Worm (Caenorhabditis elegans) whole organism, young adult: ENCODE results near the gene nhr-80.

Source experiments
- B0019.2 ChIP-seq: fragments of 200-800 bp; sonication (Bioruptor generic); conservative IDR thresholded peaks from 2 replicates; pipeline ENCODE4 v1.3.6; 2022; ENCODE audit warnings: missing genetic modification reagents, missing genetic modification characterization, missing compliant biosample characterization
- F22D6.2 ChIP-seq: sonication (generic microtip); optimal IDR thresholded peaks from 2 replicates; lab custom pipeline; 2016; ENCODE audit warnings: mild to moderate bottlenecking, missing genetic modification characterization, missing compliant biosample characterization
- F23B12.7 ChIP-seq: sonication (generic microtip); optimal IDR thresholded peaks from 2 replicates; lab custom pipeline; 2017; ENCODE audit warnings: missing genetic modification characterization, mild to moderate bottlenecking, missing compliant biosample characterization, antibody characterized with exemption, moderate library complexity; ENCODE audit not compliant: insufficient read depth
- F57C9.4 ChIP-seq: sonication (generic microtip); optimal IDR thresholded peaks from 2 replicates; lab custom pipeline; 2017; ENCODE audit warnings: mild to moderate bottlenecking, missing genetic modification characterization, missing compliant biosample characterization
- T07F8.4 ChIP-seq: sonication (generic microtip); optimal IDR thresholded peaks from 2 replicates; lab custom pipeline; 2016; ENCODE audit warnings: mild to moderate bottlenecking, missing genetic modification characterization, moderate library complexity, missing compliant biosample characterization
- attf-5 ChIP-seq: fragments of 200-800 bp; sonication (Bioruptor generic); optimal IDR thresholded peaks from 2 replicates; lab custom pipeline; 2018; ENCODE audit warnings: mild to moderate bottlenecking, missing genetic modification characterization, missing compliant biosample characterization
- bed-2 ChIP-seq: fragments of 200-800 bp; sonication (Bioruptor generic); IDR thresholded peaks from 2 replicates; pipeline ENCODE4 v1.3.6; 2022; ENCODE audit warnings: missing genetic modification reagents, missing genetic modification characterization, missing compliant biosample characterization
- cebp-2 ChIP-seq: fragments of 200-800 bp; sonication (Bioruptor generic); IDR thresholded peaks from 2 replicates; pipeline ENCODE4 v1.3.6; 2022; ENCODE audit warnings: missing genetic modification characterization, missing compliant biosample characterization
- ceh-40 ChIP-seq: fragments of 200-800 bp; sonication (Bioruptor generic); IDR thresholded peaks from 2 replicates; pipeline ENCODE4 v1.3.6; 2022; ENCODE audit warnings: missing genetic modification characterization, missing compliant biosample characterization
- ceh-58 ChIP-seq: fragments of 200-800 bp; sonication (Bioruptor generic); IDR thresholded peaks from 2 replicates; pipeline ENCODE4 v1.3.6; 2022; ENCODE audit warnings: missing genetic modification characterization, missing compliant biosample characterization
- die-1 ChIP-seq: sonication (generic microtip); optimal IDR thresholded peaks from 2 replicates; lab custom pipeline; 2016; ENCODE audit warnings: missing genotype, mild to moderate bottlenecking, missing genetic modification characterization, missing compliant biosample characterization
- egrh-3 ChIP-seq: fragments of 200-800 bp; sonication (Bioruptor generic); IDR thresholded peaks from 2 replicates; pipeline ENCODE4 v1.3.6; 2022; ENCODE audit warnings: missing genetic modification reagents, missing genetic modification characterization, missing compliant biosample characterization
- hlh-12 ChIP-seq: sonication (generic microtip); optimal IDR thresholded peaks from 2 replicates; lab custom pipeline; 2016; ENCODE audit warnings: missing genetic modification characterization, missing compliant biosample characterization
- hmg-1.2 ChIP-seq: fragments of 200-800 bp; sonication (Bioruptor generic); IDR thresholded peaks from 2 replicates; pipeline ENCODE4 v1.3.6; 2022; ENCODE audit warnings: missing genetic modification reagents, missing genetic modification characterization, missing compliant biosample characterization
- madf-8 ChIP-seq: fragments of 200-800 bp; sonication (Bioruptor generic); conservative IDR thresholded peaks from 2 replicates; pipeline ENCODE4 v1.3.6; 2022; ENCODE audit warnings: missing genetic modification reagents, missing genetic modification characterization, missing compliant biosample characterization
- mes-4 ChIP-seq: sonication (generic microtip); optimal IDR thresholded peaks from 2 replicates; lab custom pipeline; 2016; ENCODE audit warnings: missing genotype, missing genetic modification characterization, missing compliant biosample characterization
- mxl-1 ChIP-seq: sonication (generic microtip); optimal IDR thresholded peaks from 2 replicates; lab custom pipeline; 2016; ENCODE audit warnings: missing genetic modification characterization, missing compliant biosample characterization
- nfya-1 ChIP-seq: sonication (generic microtip); optimal IDR thresholded peaks from 2 replicates; lab custom pipeline; 2017; ENCODE audit warnings: antibody characterized with exemption, missing compliant biosample characterization, missing genetic modification characterization, borderline replicate concordance; ENCODE audit not compliant: insufficient read depth
- nfya-2 ChIP-seq: fragments of 200-800 bp; sonication (Bioruptor generic); IDR thresholded peaks from 2 replicates; pipeline ENCODE4 v1.3.6; 2022; ENCODE audit warnings: missing genetic modification reagents, missing genetic modification characterization, missing compliant biosample characterization
- nhr-120 ChIP-seq: fragments of 200-800 bp; sonication (Bioruptor generic); IDR thresholded peaks from 2 replicates; pipeline ENCODE4 v1.3.6; 2022; ENCODE audit warnings: missing genetic modification characterization, missing compliant biosample characterization
- nhr-80 ChIP-seq: sonication (generic microtip); optimal IDR thresholded peaks from 2 replicates; lab custom pipeline; 2016; ENCODE audit warnings: missing genetic modification characterization, missing compliant biosample characterization
- zfh-2 ChIP-seq: fragments of 200-800 bp; sonication (Bioruptor generic); conservative IDR thresholded peaks from 2 replicates; pipeline ENCODE4 v1.3.6; 2022; ENCODE audit warnings: missing genetic modification reagents, missing genetic modification characterization, missing compliant biosample characterization
- ztf-6 ChIP-seq: fragments of 200-800 bp; sonication (Bioruptor generic); IDR thresholded peaks from 2 replicates; pipeline ENCODE4 v1.3.6; 2022; ENCODE audit warnings: missing genetic modification reagents, missing genetic modification characterization, missing compliant biosample characterization

Gene nhr-80

ce11 chrIII:16797-17196 is 2.1 kb upstream of the nhr-80 start:
- TF ChIP-seq F57C9.4 (tag; lab: Kevin White, UChicago) (no peak), die-1 (tag; lab: Kevin White, UChicago) (no peak), ceh-40 (GFP tag; lab: Robert Waterston, UW) (no peak), ceh-58 (GFP tag; lab: Robert Waterston, UW) (no peak), cebp-2 (GFP tag; lab: Robert Waterston, UW) (no peak)

- no peak for TF ChIP-seq F22D6.2 (tag; lab: Kevin White, UChicago)
- no peak for TF ChIP-seq nhr-120 (GFP tag; lab: Robert Waterston, UW)
- peak; percentile 61 for TF ChIP-seq nhr-80 (tag; lab: Kevin White, UChicago)
- TF ChIP-seq hmg-1.2 (GFP tag; lab: Robert Waterston, UW) = peak; percentile 81
- no peak for TF ChIP-seq F23B12.7 (tag; lab: Kevin White, UChicago)
- TF ChIP-seq bed-2 (GFP tag; lab: Robert Waterston, UW) = no peak
- no peak for TF ChIP-seq egrh-3
- TF ChIP-seq attf-5 (GFP tag; lab: Kevin White, UChicago) = peak; percentile 2
- TF ChIP-seq B0019.2 (GFP tag; lab: Robert Waterston, UW) = no peak
- no peak for TF ChIP-seq madf-8 (GFP tag; lab: Robert Waterston, UW)
- TF ChIP-seq nfya-2 = no peak
- TF ChIP-seq T07F8.4 = no peak
- TF ChIP-seq hlh-12 = no peak
- TF ChIP-seq ztf-6 (GFP tag; lab: Robert Waterston, UW) = no peak
- no peak for TF ChIP-seq mxl-1 (tag; lab: Kevin White, UChicago)
- no peak for TF ChIP-seq nfya-1
- TF ChIP-seq, all 124 proteins: peak for 3
These were observed 654 bp upstream of the nhr-80 start, which contains the start of gene H10E21.1 for ce11 chrIII:15224-15822. Gene H10E21.1, plus strand, starts transcription at chrIII:15772.

- TF ChIP-seq zfh-2 (GFP tag; lab: Robert Waterston, UW) (peak; percentile 57; the same call in 1 of the 2 replicates), mes-4 (no peak), hmg-1.2 (GFP tag; lab: Robert Waterston, UW) (peak; percentile 81)
These were observed 494 bp downstream of the nhr-80 start for ce11 chrIII:14175-14574.

- TF ChIP-seq attf-5 (GFP tag; lab: Kevin White, UChicago) (no peak), nhr-80 (tag; lab: Kevin White, UChicago) (peak; percentile 64)
These were observed 11.7 kb downstream of the nhr-80 start, which contains the start of the genes fbxa-6, cTel54X.2 and npr-30 for ce11 chrIII:2919-3371. Gene fbxa-6, minus strand, starts transcription at chrIII:3097. Gene cTel54X.2, plus strand, starts transcription at chrIII:3278. Gene npr-30, plus strand, starts transcription at chrIII:3321.
